Fruit fly (Drosophila melanogaster): ENCODE results near the gene Cds.

The Cds gene

dm6 chr3L:8115864-8116528 lies 11.6 kb upstream of the Cds start, which contains the start of the genes Arp3 and msk (continued):
- peak; percentile 93 for TF ChIP-seq CG2120 (GFP tag; optimal IDR thresholded peaks at IDR 0.05)
- peak; percentile 83 for TF ChIP-seq Myb (GFP tag; optimal IDR thresholded peaks at IDR 0.05)
- peak; percentile 76 for TF ChIP-seq Fer2 (tag; optimal IDR thresholded peaks at IDR 0.05)
- TF ChIP-seq H2.0 (GFP tag; IDR thresholded peaks at IDR 0.05), result peak; percentile 69
- TF ChIP-seq repo (GFP tag; optimal IDR thresholded peaks at IDR 0.05), result peak; percentile 81
- peak; percentile 79 for TF ChIP-seq da (GFP tag; optimal IDR thresholded peaks at IDR 0.05)
- TF ChIP-seq CG10543 (GFP tag; optimal IDR thresholded peaks at IDR 0.05), result peak; percentile 88
- TF ChIP-seq danr (GFP tag; IDR thresholded peaks at IDR 0.05), result peak; percentile 70
- no peak for TF ChIP-seq CG7271 (tag; optimal IDR thresholded peaks at IDR 0.05)
- no peak for TF ChIP-seq hbn (GFP tag; IDR thresholded peaks at IDR 0.05; ENCODE audit: partially characterized antibody)
- peak; percentile 63 for TF ChIP-seq dmrt11E (tag; optimal IDR thresholded peaks at IDR 0.05)
- peak; percentile 78 for TF ChIP-seq CG15601 (tag; optimal IDR thresholded peaks at IDR 0.05)
- TF ChIP-seq NC2α (GFP tag; optimal IDR thresholded peaks at IDR 0.05), result peak; percentile 59
- peak; percentile 60 for TF ChIP-seq ewg (GFP tag; optimal IDR thresholded peaks at IDR 0.05)
- TF ChIP-seq Kr (GFP tag; optimal IDR thresholded peaks at IDR 0.05), result no peak
- TF ChIP-seq CG13775 (GFP tag; optimal IDR thresholded peaks at IDR 0.05), result peak; percentile 82
- peak in 1 of 2 experiments; percentile 65 for TF ChIP-seq bsh (GFP tag; optimal IDR thresholded peaks at IDR 0.05)
- no peak for TF ChIP-seq dati (GFP tag; IDR thresholded peaks at IDR 0.05)
- TF ChIP-seq sna (GFP tag; IDR thresholded peaks at IDR 0.05; ENCODE audit: partially characterized antibody), result 0 out of 2 replicates have a peak, but pooled peaks have one; percentile 29
- TF ChIP-seq vnd (GFP tag; IDR thresholded peaks at IDR 0.05; ENCODE audit: partially characterized antibody), result no peak
- TF ChIP-seq CG1792 (GFP tag; optimal IDR thresholded peaks at IDR 0.05), result peak; percentile 89
- TF ChIP-seq cato (GFP tag; optimal IDR thresholded peaks at IDR 0.05; ENCODE audit: borderline replicate concordance), result peak; percentile 40
- TF ChIP-seq ems (GFP tag; optimal IDR thresholded peaks at IDR 0.05), result peak; percentile 76
- TF ChIP-seq CoRest (tag; optimal IDR thresholded peaks at IDR 0.05), result peak; percentile 80
- TF ChIP-seq CG32767 (GFP tag; IDR thresholded peaks at IDR 0.05), result no peak; the same call in 1 of the 2 replicates
- TF ChIP-seq sisA (GFP tag; IDR thresholded peaks at IDR 0.05), result peak; percentile 84
- peak; percentile 94 for TF ChIP-seq shn (GFP tag; optimal IDR thresholded peaks at IDR 0.05)
- peak; percentile 69 for TF ChIP-seq E2f2 (GFP tag; IDR thresholded peaks at IDR 0.05)
- 0 out of 2 replicates have a peak, but pooled peaks have one; percentile 37 for TF ChIP-seq CG4730 (GFP tag; IDR thresholded peaks at IDR 0.05)
- peak; percentile 78 for TF ChIP-seq CG5245 (GFP tag; optimal IDR thresholded peaks at IDR 0.05)
- peak; percentile 71 for TF ChIP-seq sd (tag; optimal IDR thresholded peaks at IDR 0.05)
- peak; percentile 64 for TF ChIP-seq Dek (tag; optimal IDR thresholded peaks at IDR 0.05)
- TF ChIP-seq knrl (GFP tag; IDR thresholded peaks at IDR 0.05; ENCODE audit: partially characterized antibody), result peak; percentile 62; the same call in 2 of the 3 replicates
- TF ChIP-seq Elba2 (GFP tag; optimal IDR thresholded peaks at IDR 0.05), result peak; percentile 21
- TF ChIP-seq pfk (GFP tag; optimal IDR thresholded peaks at IDR 0.05), result peak; percentile 9
- peak; percentile 47 for TF ChIP-seq CG17328 (GFP tag; IDR thresholded peaks at IDR 0.05)
- peak; percentile 86 for TF ChIP-seq CG9817 (tag; optimal IDR thresholded peaks at IDR 0.05)
- no peak for TF ChIP-seq CG1832 (GFP tag; optimal IDR thresholded peaks at IDR 0.05)
- peak; percentile 83 for TF ChIP-seq emc (GFP tag; optimal IDR thresholded peaks at IDR 0.05)
- TF ChIP-seq Doc2 (GFP tag; IDR thresholded peaks at IDR 0.05), result no peak
- peak; percentile 88 for TF ChIP-seq CG3281 (GFP tag; optimal IDR thresholded peaks at IDR 0.05)
- no peak for TF ChIP-seq CG14050 (GFP tag; IDR thresholded peaks at IDR 0.05)
- no peak for TF ChIP-seq bbx (GFP tag; IDR thresholded peaks at IDR 0.05; ENCODE audit: partially characterized antibody)
- TF ChIP-seq CG4424 (GFP tag; optimal IDR thresholded peaks at IDR 0.05), result peak; percentile 86
- TF ChIP-seq CG8388 (GFP tag; optimal IDR thresholded peaks at IDR 0.05), result peak; percentile 69
- TF ChIP-seq dimm (GFP tag; IDR thresholded peaks at IDR 0.05), result no peak
- no peak; the same call in 2 of the 3 replicates for TF ChIP-seq so (GFP tag; IDR thresholded peaks at IDR 0.05)
- peak; percentile 93 for TF ChIP-seq MBD-R2 (GFP tag; IDR thresholded peaks at IDR 0.05)
- peak; percentile 65 for TF ChIP-seq Dref (GFP tag; IDR thresholded peaks at IDR 0.05)
